Worm (Caenorhabditis elegans) whole organism, L3 larva: ENCODE data around the gene F44D12.10.

Experiments
- ama-1 ChIP-seq: fragments of 150-350 bp; optimal IDR thresholded peaks from 2 replicates; lab custom pipeline; 2018
- ceh-28 ChIP-seq: fragments of 150-350 bp; optimal IDR thresholded peaks from 2 replicates; lab custom pipeline; 2014; ENCODE audit warnings: missing biosample characterization, missing genetic modification reagents, missing genetic modification characterization
- elt-2 ChIP-seq: sonication (generic microtip); optimal IDR thresholded peaks from 2 replicates; lab custom pipeline; 2016; ENCODE audit warnings: missing genetic modification reagents, mild to moderate bottlenecking, missing genetic modification characterization, missing compliant biosample characterization
- hmg-11 ChIP-seq: sonication (generic microtip); optimal IDR thresholded peaks from 2 replicates; lab custom pipeline; 2016; ENCODE audit warnings: missing genetic modification characterization, missing compliant biosample characterization
- lsy-12 ChIP-seq: sonication (generic microtip); optimal IDR thresholded peaks from 2 replicates; lab custom pipeline; 2016; ENCODE audit warnings: mild to moderate bottlenecking, missing genetic modification characterization, missing compliant biosample characterization
- mdl-1 ChIP-seq: fragments of 150-350 bp; optimal IDR thresholded peaks from 2 replicates; lab custom pipeline; 2014; ENCODE audit warnings: missing biosample characterization, missing genetic modification characterization
- nhr-43 ChIP-seq: sonication (generic microtip); optimal IDR thresholded peaks from 2 replicates; lab custom pipeline; 2016; ENCODE audit warnings: mild to moderate bottlenecking, missing genetic modification characterization, missing compliant biosample characterization; ENCODE audit not compliant: poor library complexity, severe bottlenecking
- pha-4 ChIP-seq: fragments of 150-350 bp; optimal IDR thresholded peaks from 2 replicates; lab custom pipeline; 2014; ENCODE audit warnings: missing biosample characterization, missing genetic modification reagents, missing genetic modification characterization
- skn-1 ChIP-seq: fragments of 150-350 bp; optimal IDR thresholded peaks from 2 replicates; lab custom pipeline; 2014; ENCODE audit warnings: missing biosample characterization, missing genetic modification characterization

Gene F44D12.10

ce11 chrIV:9993403-9994132 is 43.3 kb downstream of the F44D12.10 start:
- no peak for TF ChIP-seq ceh-28 (tag; lab: Kevin White, UChicago)
- TF ChIP-seq ama-1 (lab: Kevin White, UChicago): peak; percentile 61
- peak; percentile 79 for TF ChIP-seq skn-1 (tag; lab: Kevin White, UChicago)
- TF ChIP-seq hmg-11 (tag; lab: Kevin White, UChicago): peak; percentile 20
- peak; percentile 67 for TF ChIP-seq pha-4 (tag; lab: Kevin White, UChicago)
- TF ChIP-seq elt-2 (tag; lab: Kevin White, UChicago): peak; percentile 31
- TF ChIP-seq nhr-43: no peak
- TF ChIP-seq, all 47 proteins: peak for 5

- TF ChIP-seq lsy-12 (tag; lab: Kevin White, UChicago): peak; percentile 12
- TF ChIP-seq elt-2 (tag; lab: Kevin White, UChicago): peak; percentile 2
- TF ChIP-seq mdl-1 (tag; lab: Kevin White, UChicago): no peak
Measured at ce11 chrIV:9989416-9989815, 47.5 kb downstream of the F44D12.10 start.
